Fruit fly (Drosophila melanogaster) whole organism, wandering third instar larva: ENCODE data around the gene ssp2.
A peak's percentile ranks its signal among the peaks of the same experiment; 100 is the strongest.

Experiments used
- Abd-B ChIP-seq: fragments of >200 bp; optimal IDR thresholded peaks from 2 replicates; lab custom pipeline; 2017; ENCODE audit warnings: missing biosample characterization, missing genetic modification characterization
- br ChIP-seq: fragments of 200-800 bp; sonication (Bioruptor generic); optimal IDR thresholded peaks from 2 replicates; lab custom pipeline; 2016; ENCODE audit warnings: missing biosample characterization, missing genetic modification characterization
- sage ChIP-seq: fragments of 200-800 bp; sonication (Bioruptor generic); optimal IDR thresholded peaks from 2 replicates; lab custom pipeline; 2016; ENCODE audit warnings: missing biosample characterization, mild to moderate bottlenecking, missing genetic modification characterization

DNA sequence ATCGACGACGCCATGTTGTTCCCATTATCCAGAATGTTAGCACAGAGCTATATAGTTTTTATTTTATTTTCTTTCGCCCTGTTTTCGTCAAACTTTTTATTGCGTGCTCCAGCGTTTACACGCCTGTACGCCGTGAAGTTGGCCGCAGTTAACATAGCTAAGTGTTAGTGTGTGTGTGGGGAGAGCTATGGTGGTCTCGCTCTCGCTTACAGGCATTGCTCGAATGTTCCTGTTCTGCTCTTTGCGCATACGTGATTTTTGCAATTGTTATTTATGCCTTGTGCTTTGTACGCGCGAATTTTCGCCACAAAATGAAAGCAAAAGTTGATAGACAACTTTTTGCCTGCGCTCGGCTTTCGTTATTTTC lies 39.0 kb downstream of the ssp2 start:
- TF ChIP-seq Abd-B (no peak), br (GFP tag; lab: Kevin White, UChicago) (peak; percentile 5), sage (GFP tag; lab: Kevin White, UChicago) (no peak)
